Worm (Caenorhabditis elegans): ENCODE results near the gene ZC204.14.

DNA sequence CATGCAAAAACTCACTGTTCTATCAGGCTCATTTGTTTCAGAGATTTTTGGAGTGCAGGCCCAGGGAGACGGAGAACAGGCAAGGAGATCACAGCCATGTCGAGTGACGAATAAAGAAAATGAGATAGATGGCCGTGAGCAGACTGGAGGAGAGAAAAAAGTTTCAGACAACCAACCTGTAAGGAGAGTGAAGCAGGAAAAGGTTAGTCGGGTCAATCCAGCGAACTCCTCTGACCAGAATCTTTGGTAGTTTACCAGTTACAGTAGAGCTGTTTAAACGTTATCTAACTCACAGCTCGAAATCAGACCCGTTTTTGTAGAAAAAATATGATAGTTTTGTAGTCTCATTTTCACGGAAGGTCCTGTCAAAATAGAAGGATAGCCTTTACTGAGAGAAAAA is 14.0 kb downstream of the ZC204.14 start, which contains the start of gene fbxb-21:
- TF ChIP-seq him-1 (tag; optimal IDR thresholded peaks at IDR 0.05), result no peak
- TF ChIP-seq W03F9.2 (tag; optimal IDR thresholded peaks at IDR 0.05), result no peak
- no peak for TF ChIP-seq dao-5 (tag; optimal IDR thresholded peaks at IDR 0.05)
